Worm (Caenorhabditis elegans): Measurements from ENCODE around the gene T01G1.2.
"Not testable (repeated sequence)": the region's sequence is repeated elsewhere in the genome, so short reads cannot be mapped to it uniquely, and the experiment has no call there.

Gene T01G1.2

ce11 chrIV:11323666-11324065 lies 30.5 kb upstream of the T01G1.2 start:
- no peak for TF ChIP-seq nhr-23 (tag; optimal IDR thresholded peaks at IDR 0.05)
- no peak for TF ChIP-seq sea-2 (GFP tag; optimal IDR thresholded peaks at IDR 0.05)
- TF ChIP-seq jun-1 (tag; optimal IDR thresholded peaks at IDR 0.05), result no peak
- no peak for TF ChIP-seq nhr-77 (tag; optimal IDR thresholded peaks at IDR 0.05)
- TF ChIP-seq fkh-10 (GFP tag; optimal IDR thresholded peaks at IDR 0.05), result no peak
- TF ChIP-seq elt-1 (tag; optimal IDR thresholded peaks at IDR 0.05), result no peak
- no peak for TF ChIP-seq nhr-43 (tag; optimal IDR thresholded peaks at IDR 0.05; ENCODE audit: poor library complexity, severe bottlenecking)
- TF ChIP-seq lin-15B (tag; optimal IDR thresholded peaks at IDR 0.05), result no peak
- no peak for TF ChIP-seq ceh-82 (tag; optimal IDR thresholded peaks at IDR 0.05)
- no peak for TF ChIP-seq unc-62 (GFP tag; optimal IDR thresholded peaks at IDR 0.05)

ce11 chrIV:11324741-11325140 lies 29.5 kb upstream of the T01G1.2 start, which contains the start of gene his-48:
Gene his-48, plus strand, starts transcription at chrIV:11324745.
- not testable (repeated sequence) for TF ChIP-seq nhr-237, fkh-2, nhr-25 (tag; optimal IDR thresholded peaks at IDR 0.05)

ce11 chrIV:11326939-11327565 lies 27.2 kb upstream of the T01G1.2 start, which contains the start of gene B0035.21:
Gene B0035.21, plus strand, starts transcription at chrIV:11327260.
- TF ChIP-seq nhr-237 (tag; optimal IDR thresholded peaks at IDR 0.05), result no peak
- TF ChIP-seq lin-39 (tag; optimal IDR thresholded peaks at IDR 0.05), result no peak
- TF ChIP-seq mml-1 (tag; optimal IDR thresholded peaks at IDR 0.05), result no peak
- TF ChIP-seq egl-5 (tag; optimal IDR thresholded peaks at IDR 0.05), result no peak
- TF ChIP-seq nhr-11 (tag; optimal IDR thresholded peaks at IDR 0.05), result no peak
- no peak for TF ChIP-seq nhr-43 (tag; optimal IDR thresholded peaks at IDR 0.05; ENCODE audit: poor library complexity, severe bottlenecking)
- no peak for TF ChIP-seq ceh-9 (tag; optimal IDR thresholded peaks at IDR 0.05)
- no peak for TF ChIP-seq fkh-10 (GFP tag; optimal IDR thresholded peaks at IDR 0.05)
- TF ChIP-seq unc-39 (tag; optimal IDR thresholded peaks at IDR 0.05), result no peak
- TF ChIP-seq ztf-11 (tag; optimal IDR thresholded peaks at IDR 0.05), result no peak
- TF ChIP-seq lin-15B (tag; optimal IDR thresholded peaks at IDR 0.05), result no peak

ce11 chrIV:11329269-11329668 lies 24.9 kb upstream of the T01G1.2 start, which contains the start of gene leo-1:
Gene leo-1, minus strand, starts transcription at chrIV:11329369.
- TF ChIP-seq egl-5 (tag; optimal IDR thresholded peaks at IDR 0.05), result no peak
- no peak for TF ChIP-seq elt-3 (tag; optimal IDR thresholded peaks at IDR 0.05)
- TF ChIP-seq egl-27 (tag; optimal IDR thresholded peaks at IDR 0.05), result no peak
- TF ChIP-seq pha-4 (tag; optimal IDR thresholded peaks at IDR 0.05), result no peak
- no peak for TF ChIP-seq hmg-11 (tag; optimal IDR thresholded peaks at IDR 0.05)
- no peak for TF ChIP-seq nhr-67 (tag; optimal IDR thresholded peaks at IDR 0.05)
- TF ChIP-seq mdl-1 (tag; optimal IDR thresholded peaks at IDR 0.05), result no peak
- TF ChIP-seq lin-15B (tag; optimal IDR thresholded peaks at IDR 0.05), result no peak
- TF ChIP-seq lin-39 (tag; optimal IDR thresholded peaks at IDR 0.05), result no peak
- no peak for TF ChIP-seq elt-2 (tag; optimal IDR thresholded peaks at IDR 0.05)
- no peak for TF ChIP-seq ceh-28 (tag; optimal IDR thresholded peaks at IDR 0.05)
- no peak for TF ChIP-seq nhr-23 (tag; optimal IDR thresholded peaks at IDR 0.05)
- no peak for TF ChIP-seq pqm-1 (tag; optimal IDR thresholded peaks at IDR 0.05)
- TF ChIP-seq nfya-1 (tag; optimal IDR thresholded peaks at IDR 0.05; ENCODE audit: insufficient read depth), result no peak
- no peak for TF ChIP-seq ceh-9 (tag; optimal IDR thresholded peaks at IDR 0.05)

ce11 chrIV:11332751-11333150 lies 21.5 kb upstream of the T01G1.2 start, which contains the start of gene sart-3:
Gene sart-3, minus strand, starts transcription at chrIV:11332969.
- TF ChIP-seq pha-4 (tag; optimal IDR thresholded peaks at IDR 0.05) (peak; percentile 43), ceh-28 (tag; optimal IDR thresholded peaks at IDR 0.05) (no peak), lin-15B (tag; optimal IDR thresholded peaks at IDR 0.05) (peak; percentile 24)

ce11 chrIV:11336180-11336579 lies 18.0 kb upstream of the T01G1.2 start:
- TF ChIP-seq nhr-11 (tag; optimal IDR thresholded peaks at IDR 0.05) (no peak), skn-1 (tag; optimal IDR thresholded peaks at IDR 0.05) (no peak), nhr-28 (tag; optimal IDR thresholded peaks at IDR 0.05) (no peak), unc-39 (tag; optimal IDR thresholded peaks at IDR 0.05) (no peak), nfya-1 (tag; optimal IDR thresholded peaks at IDR 0.05; ENCODE audit: insufficient read depth) (no peak), mml-1 (tag; optimal IDR thresholded peaks at IDR 0.05) (no peak)
